Fruit fly (Drosophila melanogaster): ENCODE measurements around the gene CD98hc.

CD98hc gene

dm6 chr3R:7990799-7991423 lies 12.7 kb upstream of the CD98hc start:
- TF ChIP-seq CG8478 (optimal IDR thresholded peaks at IDR 0.05) (no peak), CTCF (optimal IDR thresholded peaks at IDR 0.05) (no peak)

- TF ChIP-seq CG8478 (optimal IDR thresholded peaks at IDR 0.05) (no peak), CTCF (optimal IDR thresholded peaks at IDR 0.05) (no peak)
Measured at dm6 chr3R:7990257-7990656, 12.0 kb upstream of the CD98hc start.

DNA sequence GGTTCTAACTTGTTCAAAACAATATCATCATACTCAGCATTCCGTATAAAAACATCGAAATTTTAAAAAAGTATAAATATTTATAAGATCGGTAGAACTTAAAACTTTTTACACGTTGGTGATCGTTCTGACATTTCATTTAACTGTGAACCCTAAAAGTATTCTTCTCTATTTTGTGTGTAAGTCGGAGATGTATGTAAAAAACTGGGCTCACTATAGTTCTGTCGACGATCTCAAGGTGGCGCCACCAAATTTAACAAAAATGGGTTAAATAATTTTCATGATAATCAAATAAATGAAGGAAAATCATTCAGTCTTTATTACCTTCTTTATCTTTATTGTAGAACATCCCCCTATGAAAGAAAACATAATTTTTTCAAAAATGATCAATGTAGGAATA lies 3.2 kb upstream of the CD98hc start:
- TF ChIP-seq CG8478 (optimal IDR thresholded peaks at IDR 0.05) = no peak
- TF ChIP-seq CTCF (optimal IDR thresholded peaks at IDR 0.05) = peak; percentile 80 to 92

DNA sequence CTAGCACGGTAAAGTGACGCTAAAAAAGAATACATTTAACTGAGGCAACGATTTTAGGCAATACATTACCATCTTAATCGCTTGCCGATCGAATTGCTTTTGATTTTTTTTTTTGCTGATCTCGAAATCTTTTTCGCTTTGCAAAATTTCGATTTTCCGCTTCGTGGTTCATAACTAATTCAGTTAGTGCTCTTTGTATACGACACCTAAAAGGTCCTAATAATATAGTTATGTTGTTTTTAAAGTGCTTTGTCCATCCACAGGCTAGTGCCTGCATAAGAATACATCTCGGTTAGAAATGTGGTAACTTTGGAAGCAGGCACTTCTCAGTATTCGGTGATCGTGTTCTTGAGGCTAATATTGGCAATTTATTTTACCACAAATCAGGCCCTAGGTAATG lies 2.0 kb upstream of the CD98hc start, which contains the start of gene Sfp84E:
Sfp84E (minus strand) TSS at position 101 of the 400 bp plus-strand sequence.
- TF ChIP-seq CG8478 (optimal IDR thresholded peaks at IDR 0.05) (no peak), CTCF (optimal IDR thresholded peaks at IDR 0.05) (no peak)

DNA sequence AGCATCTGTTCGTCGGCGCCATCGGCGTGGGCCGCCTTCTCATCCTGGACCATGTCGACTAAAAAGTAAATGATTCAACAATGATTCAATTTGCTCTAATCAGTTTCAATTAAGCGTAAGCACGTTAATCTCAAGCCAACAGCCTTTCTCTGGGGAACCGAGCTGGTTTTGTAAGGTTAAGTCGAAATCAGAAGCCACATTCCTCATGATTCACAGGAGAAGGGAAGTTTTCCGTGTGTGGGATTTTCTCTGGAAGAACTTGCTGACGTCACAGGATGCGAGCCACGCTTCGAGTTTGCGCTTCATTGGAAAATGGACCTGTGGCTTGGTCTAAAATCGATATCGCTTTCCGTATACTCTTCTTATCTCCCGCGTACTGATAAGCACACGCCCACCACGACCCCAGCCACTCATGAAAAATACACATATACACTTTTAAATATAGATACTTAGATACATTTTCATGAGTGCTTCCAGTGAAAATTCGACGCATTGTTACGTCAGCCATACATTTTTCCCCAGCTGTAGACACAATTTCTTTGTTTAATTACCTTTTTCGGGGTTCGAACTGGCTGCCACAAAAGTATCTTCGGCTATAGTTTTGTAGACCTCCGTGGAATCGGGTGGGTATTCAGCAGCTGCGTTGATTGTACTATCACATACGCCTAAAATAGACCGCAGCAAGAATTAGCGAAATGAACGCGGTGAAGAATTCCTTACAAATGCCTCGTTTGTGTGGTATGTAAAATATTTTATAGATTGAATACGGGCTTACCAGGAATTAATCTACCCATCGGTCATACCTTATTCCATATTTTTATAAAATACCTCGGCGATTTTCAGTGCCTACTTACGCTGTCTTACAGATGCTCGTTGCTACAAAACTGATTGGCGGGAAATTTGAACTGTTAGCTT lies 960 bp downstream of the CD98hc start:
- TF ChIP-seq CTCF (optimal IDR thresholded peaks at IDR 0.05) (peak in 1 of 2 experiments; percentile 50), CG8478 (optimal IDR thresholded peaks at IDR 0.05) (no peak)

- TF ChIP-seq CTCF (optimal IDR thresholded peaks at IDR 0.05) (no peak), CG8478 (optimal IDR thresholded peaks at IDR 0.05) (no peak)
Measured at dm6 chr3R:7973049-7973448, 5.2 kb downstream of the CD98hc start.

DNA sequence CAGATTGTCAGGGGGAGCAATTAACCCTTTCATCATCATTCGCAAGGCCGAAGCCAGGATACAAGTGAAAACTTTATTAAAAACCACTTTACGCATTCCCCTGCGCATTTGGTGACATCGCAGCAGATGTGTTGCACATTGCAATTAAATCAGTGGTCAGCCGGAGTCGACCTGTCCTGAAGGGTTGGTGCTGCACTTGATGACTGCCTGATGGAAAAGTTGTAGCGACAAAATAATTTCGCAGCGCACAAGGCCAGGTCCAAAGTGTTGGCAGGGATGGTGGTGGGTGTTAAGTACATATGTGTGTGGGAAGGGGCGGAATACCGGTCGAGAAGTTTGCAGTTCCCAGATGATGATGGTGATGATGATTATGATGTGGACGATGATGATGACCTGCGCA lies 6.0 kb downstream of the CD98hc start:
- TF ChIP-seq CG8478 (optimal IDR thresholded peaks at IDR 0.05) = no peak
- TF ChIP-seq CTCF (optimal IDR thresholded peaks at IDR 0.05) = no peak

DNA sequence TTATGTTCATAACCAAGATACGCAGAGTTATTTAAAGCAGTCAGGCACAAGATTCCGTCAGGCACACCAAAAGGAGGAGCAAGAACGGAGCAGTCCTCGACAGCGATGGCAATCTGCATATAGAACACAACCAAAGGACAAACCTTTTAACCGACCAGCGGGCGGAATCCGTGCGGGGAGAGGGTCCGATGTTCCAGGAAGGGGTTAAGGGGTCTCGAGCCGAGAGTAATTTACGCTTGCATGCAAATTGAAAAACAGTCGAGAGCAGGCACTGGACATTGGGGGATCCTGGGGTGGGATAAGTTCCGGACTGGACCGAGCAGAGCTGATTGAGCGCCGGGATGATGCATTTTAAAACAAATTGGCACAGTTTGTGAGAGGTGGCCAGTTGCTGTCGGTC lies 7.6 kb downstream of the CD98hc start:
- no peak for TF ChIP-seq CG8478 (optimal IDR thresholded peaks at IDR 0.05)
- TF ChIP-seq CTCF (optimal IDR thresholded peaks at IDR 0.05) = no peak

dm6 chr3R:7969702-7970175 lies 8.5 kb downstream of the CD98hc start:
- TF ChIP-seq CG8478 (optimal IDR thresholded peaks at IDR 0.05) (no peak), CTCF (optimal IDR thresholded peaks at IDR 0.05) (no peak)

dm6 chr3R:7968958-7969701 lies 9.1 kb downstream of the CD98hc start:
- no peak for TF ChIP-seq CG8478 (optimal IDR thresholded peaks at IDR 0.05)
- TF ChIP-seq CTCF (optimal IDR thresholded peaks at IDR 0.05) = no peak

DNA sequence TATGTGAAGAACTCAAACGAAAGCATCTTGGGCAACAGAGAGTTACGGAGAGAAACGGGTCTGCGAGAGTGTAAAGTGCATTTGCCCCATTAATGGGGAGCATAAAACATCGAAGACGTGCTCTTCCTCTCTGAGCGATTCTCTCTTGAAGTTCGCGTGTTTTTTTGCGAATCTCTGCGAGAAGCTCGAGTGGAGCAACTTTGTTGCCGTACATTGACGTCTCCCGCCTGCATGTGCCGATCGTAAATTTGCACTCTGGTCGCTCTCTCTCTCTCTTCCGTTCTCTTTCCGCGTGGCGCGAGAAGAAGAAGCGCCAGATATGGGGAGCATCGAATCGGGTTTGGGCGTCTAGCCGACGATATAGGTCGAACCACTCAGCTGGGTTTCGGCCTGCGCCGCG lies 10.4 kb downstream of the CD98hc start:
- TF ChIP-seq CG8478 (optimal IDR thresholded peaks at IDR 0.05) = no peak
- TF ChIP-seq CTCF (optimal IDR thresholded peaks at IDR 0.05) = no peak

- TF ChIP-seq CTCF (optimal IDR thresholded peaks at IDR 0.05) (no peak), CG8478 (optimal IDR thresholded peaks at IDR 0.05) (no peak)
Measured at dm6 chr3R:7967347-7967746, 10.9 kb downstream of the CD98hc start, which contains the start of gene dsx. dsx (minus strand) TSS chr3R:7967408.

DNA sequence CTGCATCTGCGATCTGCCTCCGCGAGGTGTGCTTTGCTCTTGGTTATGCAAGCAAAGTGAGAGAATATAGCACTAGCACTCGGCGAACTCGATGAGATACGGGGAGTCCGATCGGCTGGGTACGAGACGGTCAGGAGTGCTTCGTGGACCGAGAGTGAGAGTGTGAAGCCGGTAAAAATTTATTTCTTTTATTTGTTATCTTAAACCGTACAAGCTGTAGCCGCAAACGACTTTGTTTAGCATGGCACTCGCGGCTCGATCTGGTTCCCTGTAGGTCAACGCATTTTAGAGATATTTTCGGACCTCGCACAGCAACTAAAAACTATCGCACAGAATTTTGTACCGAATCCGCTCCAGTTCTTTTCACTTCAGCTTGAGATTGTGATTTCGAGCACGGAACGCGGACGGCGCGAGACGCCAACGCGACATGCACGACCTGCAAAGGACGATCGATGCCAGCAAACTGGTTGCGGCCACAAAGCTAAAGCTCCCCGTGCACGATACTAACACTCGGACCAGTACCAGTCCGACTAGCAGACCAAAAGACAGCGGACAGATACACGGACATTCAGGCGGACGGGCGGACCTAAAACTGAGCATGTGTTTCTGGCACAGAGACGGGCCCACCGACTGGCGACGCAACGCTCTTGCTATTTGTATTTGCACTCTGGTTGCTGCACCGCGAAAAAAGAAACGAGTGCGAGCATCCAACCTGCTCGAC lies 11.5 kb downstream of the CD98hc start:
- TF ChIP-seq CG8478 (optimal IDR thresholded peaks at IDR 0.05) (no peak), CTCF (optimal IDR thresholded peaks at IDR 0.05) (no peak)

dm6 chr3R:7964751-7965319 lies 13.4 kb downstream of the CD98hc start:
- no peak for TF ChIP-seq CTCF (optimal IDR thresholded peaks at IDR 0.05)
- TF ChIP-seq CG8478 (optimal IDR thresholded peaks at IDR 0.05) = no peak

Measured in S2 (cell line).